Worm (Caenorhabditis elegans) whole organism, midembryonic: Measurements from ENCODE around the gene sri-36.
A peak's percentile ranks its signal among the peaks of the same experiment; 100 is the strongest.

ENCODE experiments used
- T22C8.4 ChIP-seq: fragments of 200-800 bp; sonication (Bioruptor generic); IDR thresholded peaks from 2 replicates; pipeline ENCODE4 v1.3.6; 2022; ENCODE audit warnings: missing genetic modification characterization, missing compliant biosample characterization
- flt-1 ChIP-seq: fragments of 200-800 bp; sonication (Bioruptor generic); IDR thresholded peaks from 2 replicates; pipeline ENCODE4 v1.3.6; 2022; ENCODE audit warnings: missing genetic modification characterization, missing compliant biosample characterization
- klf-2 ChIP-seq: fragments of 200-800 bp; sonication (Bioruptor generic); conservative IDR thresholded peaks from 2 replicates; pipeline ENCODE4 v1.3.6; 2022; ENCODE audit warnings: missing genetic modification reagents, missing genetic modification characterization, missing compliant biosample characterization
- med-1 ChIP-seq: sonication (generic microtip); optimal IDR thresholded peaks from 2 replicates; lab custom pipeline; 2017; ENCODE audit warnings: missing genetic modification characterization, mild to moderate bottlenecking, missing compliant biosample characterization, antibody characterized with exemption, missing genetic modification reagents; ENCODE audit not compliant: insufficient read depth
- ztf-23 ChIP-seq: fragments of 200-800 bp; sonication (Bioruptor generic); IDR thresholded peaks from 2 replicates; pipeline ENCODE4 v1.3.6; 2022; ENCODE audit warnings: missing genetic modification reagents, missing genetic modification characterization, missing compliant biosample characterization

DNA sequence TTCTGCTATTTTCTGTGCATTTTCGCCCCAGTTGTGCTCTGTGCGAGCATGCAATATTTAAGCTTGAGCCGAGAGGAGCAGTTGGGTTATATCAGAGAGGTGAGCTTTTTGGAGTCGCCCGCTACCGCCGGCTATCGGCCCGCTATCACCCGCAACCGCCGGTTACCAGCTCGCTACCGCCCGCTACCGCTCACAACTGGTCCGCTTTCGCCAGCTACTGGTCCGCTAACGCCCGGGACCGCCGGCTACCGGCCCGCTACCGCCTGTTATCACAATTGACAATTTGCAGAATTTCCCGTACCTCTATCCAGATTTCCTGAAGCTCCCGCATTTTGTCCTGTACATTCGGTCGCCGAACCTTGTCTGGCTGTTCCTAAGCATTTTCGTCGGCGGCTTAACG, 43.0 kb upstream of the sri-36 start:
- peak; percentile 44; the same call in 1 of the 2 replicates for TF ChIP-seq flt-1
- no peak for TF ChIP-seq med-1 (GFP tag; lab: Kevin White, UChicago)
- TF ChIP-seq T22C8.4 = no peak
- no peak for TF ChIP-seq ztf-23 (GFP tag; lab: Robert Waterston, UW)
- TF ChIP-seq klf-2 (GFP tag; lab: Robert Waterston, UW) = no peak
